Worm (Caenorhabditis elegans) whole organism, L4 larva: Measurements from ENCODE around the gene C15H11.1.
A peak's percentile ranks its signal among the peaks of the same experiment; 100 is the strongest.

Source experiments
- D1046.2 ChIP-seq: fragments of 200-800 bp; sonication (Bioruptor generic); IDR thresholded peaks from 2 replicates; pipeline ENCODE4 v1.3.6; 2022; ENCODE audit warnings: missing genetic modification characterization, missing compliant biosample characterization
- F10B5.3 ChIP-seq: sonication (generic microtip); optimal IDR thresholded peaks from 2 replicates; lab custom pipeline; 2016; ENCODE audit warnings: mild to moderate bottlenecking, missing genetic modification characterization, missing compliant biosample characterization
- F26F4.8 ChIP-seq: fragments of 200-800 bp; sonication (Bioruptor generic); conservative IDR thresholded peaks from 2 replicates; pipeline ENCODE4 v1.3.6; 2022; ENCODE audit warnings: missing genetic modification characterization, missing compliant biosample characterization
- F37D6.2 ChIP-seq: sonication (generic microtip); optimal IDR thresholded peaks from 2 replicates; lab custom pipeline; 2016; ENCODE audit warnings: mild to moderate bottlenecking, missing genetic modification characterization, missing compliant biosample characterization
- Y105C5A.15 ChIP-seq: fragments of 200-800 bp; sonication (Bioruptor generic); IDR thresholded peaks from 2 replicates; pipeline ENCODE4 v1.3.6; 2022; ENCODE audit warnings: missing genetic modification characterization, missing compliant biosample characterization
- aha-1 ChIP-seq: fragments of 150-350 bp; peaks from one replicate; lab custom pipeline; 2014; ENCODE audit warnings: missing biosample characterization, missing genetic modification characterization
- ama-1 ChIP-seq: fragments of 150-350 bp; optimal IDR thresholded peaks from 2 replicates; lab custom pipeline; 2014; ENCODE audit warnings: inconsistent platforms, mixed read lengths
- arid-1 ChIP-seq: fragments of 200-800 bp; sonication (Bioruptor generic); conservative IDR thresholded peaks from 2 replicates; pipeline ENCODE4 v1.3.6; 2022; ENCODE audit warnings: missing genetic modification reagents, missing genetic modification characterization, missing compliant biosample characterization
- ceh-20 ChIP-seq: fragments of 200-800 bp; sonication (Bioruptor generic); IDR thresholded peaks from 2 replicates; pipeline ENCODE4 v1.3.6; 2022; ENCODE audit warnings: missing genetic modification reagents, missing genetic modification characterization, missing compliant biosample characterization
- ceh-44 ChIP-seq: fragments of 200-800 bp; sonication (Bioruptor generic); IDR thresholded peaks from 2 replicates; pipeline ENCODE4 v1.3.6; 2022; ENCODE audit warnings: missing genetic modification reagents, missing genetic modification characterization, missing compliant biosample characterization
- ceh-62 ChIP-seq: sonication (generic microtip); optimal IDR thresholded peaks from 2 replicates; lab custom pipeline; 2017; ENCODE audit warnings: missing biosample characterization, missing genetic modification characterization
- ceh-82 ChIP-seq: sonication (generic microtip); optimal IDR thresholded peaks from 2 replicates; lab custom pipeline; 2017; ENCODE audit warnings: missing biosample characterization, missing genetic modification characterization
- ces-1 ChIP-seq: fragments of 150-350 bp; sonication (generic microtip); optimal IDR thresholded peaks from 4 replicates; lab custom pipeline; 2014; ENCODE audit warnings: missing biosample characterization, missing genetic modification reagents, missing genetic modification characterization
- daf-16 ChIP-seq, 3 experiments: sonication (generic microtip); optimal IDR thresholded peaks; 2 replicates each; lab custom pipeline; 2016 to 2017; ENCODE audit warnings: missing genetic modification characterization in 3 of 3, missing genetic modification reagents in 3 of 3, mild to moderate bottlenecking in 2 of 3, missing compliant biosample characterization in 2 of 3, missing biosample characterization in 1 of 3, moderate library complexity in 1 of 3
- dmd-6 ChIP-seq: fragments of 200-800 bp; sonication (Bioruptor generic); IDR thresholded peaks from 2 replicates; pipeline ENCODE4 v1.3.6; 2022; ENCODE audit warnings: missing genetic modification reagents, missing genetic modification characterization, missing compliant biosample characterization
- dmd-8 ChIP-seq: fragments of 200-800 bp; sonication (Bioruptor generic); IDR thresholded peaks from 2 replicates; pipeline ENCODE4 v1.3.6; 2022; ENCODE audit warnings: missing genetic modification characterization, missing compliant biosample characterization
- dpl-1 ChIP-seq: fragments of 150-350 bp; optimal IDR thresholded peaks from 2 replicates; lab custom pipeline; 2014; ENCODE audit warnings: missing biosample characterization, missing genetic modification reagents, missing genetic modification characterization
- dve-1 ChIP-seq: sonication (generic microtip); optimal IDR thresholded peaks from 2 replicates; lab custom pipeline; 2017; ENCODE audit warnings: antibody characterized with exemption, mild to moderate bottlenecking, missing genetic modification characterization, missing compliant biosample characterization; ENCODE audit not compliant: insufficient read depth
- egl-43 ChIP-seq: fragments of 200-800 bp; sonication (Bioruptor generic); IDR thresholded peaks from 2 replicates; pipeline ENCODE4 v1.3.6; 2022; ENCODE audit warnings: missing genetic modification reagents, missing genetic modification characterization, missing compliant biosample characterization
- fkh-10 ChIP-seq: fragments of 150-350 bp; optimal IDR thresholded peaks from 2 replicates; lab custom pipeline; 2014; ENCODE audit warnings: missing biosample characterization, missing genetic modification reagents, missing genetic modification characterization
- gei-8 ChIP-seq: fragments of 200-800 bp; sonication (Bioruptor generic); optimal IDR thresholded peaks from 2 replicates; lab custom pipeline; 2018; ENCODE audit warnings: mild to moderate bottlenecking, missing genetic modification characterization, missing compliant biosample characterization
- hif-1 ChIP-seq, 2 experiments: sonication (generic microtip); optimal IDR thresholded peaks; 2 replicates each; lab custom pipeline; 2016 to 2017; ENCODE audit warnings: missing compliant biosample characterization in 2 of 2, missing genetic modification characterization in 2 of 2, missing genetic modification reagents in 2 of 2, missing genotype in 2 of 2, mild to moderate bottlenecking in 1 of 2
- hlh-11 ChIP-seq: fragments of 200-800 bp; sonication (Bioruptor generic); optimal IDR thresholded peaks from 2 replicates; lab custom pipeline; 2018; ENCODE audit warnings: mild to moderate bottlenecking, missing genetic modification characterization, missing compliant biosample characterization
- hmg-1.1 ChIP-seq: fragments of 200-800 bp; sonication (Bioruptor generic); IDR thresholded peaks from 2 replicates; pipeline ENCODE4 v1.3.6; 2022; ENCODE audit warnings: missing genetic modification reagents, missing genetic modification characterization, missing compliant biosample characterization
- jun-1 ChIP-seq: fragments of 150-350 bp; optimal IDR thresholded peaks from 2 replicates; lab custom pipeline; 2014; ENCODE audit warnings: missing biosample characterization, missing genetic modification reagents, missing genetic modification characterization
- lin-13 ChIP-seq: fragments of 150-350 bp; optimal IDR thresholded peaks from 2 replicates; lab custom pipeline; 2014; ENCODE audit warnings: missing biosample characterization, missing genetic modification reagents, missing genetic modification characterization
- lin-38 ChIP-seq: fragments of 200-800 bp; sonication (Bioruptor generic); IDR thresholded peaks from 2 replicates; pipeline ENCODE4 v1.3.6; 2022; ENCODE audit warnings: missing genetic modification reagents, missing genetic modification characterization, missing compliant biosample characterization
- lir-3 ChIP-seq: sonication (generic microtip); optimal IDR thresholded peaks from 2 replicates; lab custom pipeline; 2016; ENCODE audit warnings: mild to moderate bottlenecking, missing genetic modification characterization, missing compliant biosample characterization
- madf-9 ChIP-seq: fragments of 200-800 bp; sonication (Bioruptor generic); conservative IDR thresholded peaks from 2 replicates; pipeline ENCODE4 v1.3.6; 2022; ENCODE audit warnings: missing genetic modification reagents, missing genetic modification characterization, missing compliant biosample characterization
- mdl-1 ChIP-seq, 2 experiments: fragments of 150-350 bp in 1 of 2; sonication (generic microtip) in 1 of 2; optimal IDR thresholded peaks; 2 replicates each; lab custom pipeline; 2014 to 2017; ENCODE audit warnings: missing biosample characterization in 2 of 2, missing genetic modification characterization in 2 of 2
- mdt-29 ChIP-seq: fragments of 200-800 bp; sonication (Bioruptor generic); IDR thresholded peaks from 2 replicates; pipeline ENCODE4 v1.3.6; 2022; ENCODE audit warnings: missing genetic modification reagents, missing genetic modification characterization, missing compliant biosample characterization
- mes-2 ChIP-seq: sonication (generic microtip); optimal IDR thresholded peaks from 2 replicates; lab custom pipeline; 2016; ENCODE audit warnings: missing genotype, mild to moderate bottlenecking, missing genetic modification characterization, missing compliant biosample characterization; ENCODE audit not compliant: poor library complexity, severe bottlenecking
- nhr-10 ChIP-seq: fragments of 150-350 bp; optimal IDR thresholded peaks from 2 replicates; lab custom pipeline; 2014; ENCODE audit warnings: missing biosample characterization, missing genetic modification characterization
- nhr-25 ChIP-seq: sonication (generic microtip); optimal IDR thresholded peaks from 2 replicates; lab custom pipeline; 2017; ENCODE audit warnings: missing genetic modification characterization, mild to moderate bottlenecking, missing compliant biosample characterization, antibody characterized with exemption, moderate library complexity, borderline replicate concordance; ENCODE audit not compliant: insufficient read depth
- nhr-28 ChIP-seq: fragments of 150-350 bp; optimal IDR thresholded peaks from 2 replicates; lab custom pipeline; 2014; ENCODE audit warnings: missing biosample characterization, missing genetic modification characterization
- nhr-42 ChIP-seq: fragments of 200-800 bp; sonication (Bioruptor generic); IDR thresholded peaks from 2 replicates; pipeline ENCODE4 v1.3.6; 2022; ENCODE audit warnings: missing genetic modification characterization, missing compliant biosample characterization
- nhr-48 ChIP-seq: sonication (generic microtip); optimal IDR thresholded peaks from 2 replicates; lab custom pipeline; 2016; ENCODE audit warnings: mild to moderate bottlenecking, missing genetic modification characterization, missing compliant biosample characterization
- nhr-6 ChIP-seq: fragments of 150-350 bp; optimal IDR thresholded peaks from 2 replicates; lab custom pipeline; 2014; ENCODE audit warnings: missing biosample characterization, missing genetic modification characterization
- rbr-2 ChIP-seq: sonication (generic microtip); optimal IDR thresholded peaks from 2 replicates; lab custom pipeline; 2016; ENCODE audit warnings: missing genotype, missing genetic modification characterization, missing compliant biosample characterization
- saeg-2 ChIP-seq: fragments of 200-800 bp; sonication (Bioruptor generic); IDR thresholded peaks from 2 replicates; pipeline ENCODE4 v1.3.6; 2022; ENCODE audit warnings: missing genetic modification reagents, missing genetic modification characterization, missing compliant biosample characterization
- set-16 ChIP-seq: fragments of 200-800 bp; sonication (Bioruptor generic); IDR thresholded peaks from 2 replicates; pipeline ENCODE4 v1.3.6; 2022; ENCODE audit warnings: missing genetic modification reagents, missing genetic modification characterization, missing compliant biosample characterization
- spr-1 ChIP-seq: sonication (generic microtip); optimal IDR thresholded peaks from 2 replicates; lab custom pipeline; 2016; ENCODE audit warnings: mild to moderate bottlenecking, missing genetic modification characterization, missing compliant biosample characterization
- spr-3 ChIP-seq: fragments of 200-800 bp; sonication (Bioruptor generic); optimal IDR thresholded peaks from 2 replicates; lab custom pipeline; 2018; ENCODE audit warnings: mild to moderate bottlenecking, missing genetic modification characterization, missing compliant biosample characterization
- tag-97 ChIP-seq: fragments of 200-800 bp; sonication (Bioruptor generic); IDR thresholded peaks from 2 replicates; pipeline ENCODE4 v1.3.6; 2022; ENCODE audit warnings: missing genetic modification characterization, missing compliant biosample characterization
- tra-1 ChIP-seq: fragments of 200-800 bp; sonication (Bioruptor generic); IDR thresholded peaks from 2 replicates; pipeline ENCODE4 v1.3.6; 2022; ENCODE audit warnings: missing genetic modification reagents, missing genetic modification characterization, missing compliant biosample characterization
- unc-62 ChIP-seq, 3 experiments: fragments of 150-350 bp in 1 of 3; sonication (generic microtip); optimal IDR thresholded peaks in 2 of 3; peaks in 1 of 3; 1 replicate in 1 of 3; 2 replicates in 2 of 3; lab custom pipeline; 2014 to 2017; ENCODE audit warnings: missing biosample characterization in 3 of 3, missing genetic modification characterization in 3 of 3, missing genetic modification reagents in 3 of 3, missing genotype in 1 of 3
- vab-7 ChIP-seq: fragments of 200-800 bp; sonication (Bioruptor generic); IDR thresholded peaks from 2 replicates; pipeline ENCODE4 v1.3.6; 2022; ENCODE audit warnings: missing genetic modification reagents, missing genetic modification characterization, missing compliant biosample characterization
- zfp-3 ChIP-seq: fragments of 200-800 bp; sonication (Bioruptor generic); conservative IDR thresholded peaks from 2 replicates; pipeline ENCODE4 v1.3.6; 2022; ENCODE audit warnings: missing genetic modification reagents, missing genetic modification characterization, missing compliant biosample characterization

C15H11.1 gene

DNA sequence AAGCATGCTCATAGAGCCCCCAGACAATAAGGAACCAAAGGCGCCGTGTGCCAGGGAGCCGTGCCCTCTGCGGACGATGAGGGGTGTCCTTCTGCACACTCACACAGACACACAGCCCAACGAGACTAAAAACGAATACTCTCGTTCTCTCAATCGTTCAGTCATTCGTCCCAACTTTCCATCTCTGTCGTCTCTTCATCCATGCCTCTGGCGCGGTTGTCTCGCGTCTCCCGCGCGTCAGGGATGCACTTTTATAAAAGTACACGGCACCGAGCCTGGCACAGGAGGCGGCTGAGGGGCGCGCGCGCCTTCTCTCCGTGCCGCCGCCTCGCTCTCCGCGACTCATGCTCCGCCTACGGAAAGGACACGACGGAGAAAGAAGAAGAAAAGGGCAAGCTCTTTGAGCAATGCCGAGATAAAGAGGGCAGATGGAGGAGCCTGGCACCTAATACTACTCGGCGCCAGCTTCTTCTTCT lies 27.1 kb upstream of the C15H11.1 start:
- TF ChIP-seq fkh-10 (GFP tag; lab: Kevin White, UChicago) (peak; percentile 52), madf-9 (GFP tag; lab: Robert Waterston, UW) (peak; percentile 99), jun-1 (tag; lab: Kevin White, UChicago) (no peak), ceh-82 (tag; lab: Kevin White, UChicago) (no peak), zfp-3 (GFP tag; lab: Robert Waterston, UW) (no peak), set-16 (peak; percentile 100), mes-2 (peak; percentile 56), nhr-6 (tag; lab: Kevin White, UChicago) (peak; percentile 27), mdt-29 (no peak), hif-1 (tag; optimal IDR thresholded peaks at IDR 0.05; lab: Kevin White, UChicago) (peak in 1 of 2 experiments; percentile 82), nhr-48 (tag; lab: Kevin White, UChicago) (peak; percentile 87), lir-3 (tag; lab: Kevin White, UChicago) (peak; percentile 45), spr-3 (peak; percentile 33), unc-62 (GFP tag; optimal IDR thresholded peaks at IDR 0.05 in 1 of 2; lab: Kevin White, UChicago) (peak in 1 of 2 experiments; percentile 52), unc-62 (tag; optimal IDR thresholded peaks at IDR 0.05; lab: Kevin White, UChicago) (no peak), vab-7 (GFP tag; lab: Robert Waterston, UW) (peak; percentile 34; the same call in 1 of the 2 replicates), dve-1 (tag; lab: Kevin White, UChicago) (peak; percentile 81), gei-8 (GFP tag; lab: Kevin White, UChicago) (no peak), spr-1 (tag; lab: Kevin White, UChicago) (peak; percentile 70), hmg-1.1 (GFP tag; lab: Robert Waterston, UW) (peak; percentile 92), rbr-2 (tag; lab: Kevin White, UChicago) (peak; percentile 87), F10B5.3 (peak; percentile 25), ceh-44 (GFP tag; lab: Robert Waterston, UW) (peak; percentile 21; the same call in 1 of the 2 replicates), saeg-2 (GFP tag; lab: Robert Waterston, UW) (0 out of 2 replicates have a peak, but pooled peaks have one; percentile 80), dmd-8 (no peak), arid-1 (GFP tag; lab: Robert Waterston, UW) (peak; percentile 50; the same call in 1 of the 2 replicates), dmd-6 (GFP tag; lab: Robert Waterston, UW) (peak; percentile 55), lin-13 (GFP tag; lab: Kevin White, UChicago) (peak; percentile 33), aha-1 (tag; lab: Kevin White, UChicago) (peak; percentile 96), hlh-11 (tag; lab: Kevin White, UChicago) (peak; percentile 96), tra-1 (GFP tag; lab: Robert Waterston, UW) (0 out of 2 replicates have a peak, but pooled peaks have one; percentile 46), nhr-25 (tag; lab: Kevin White, UChicago) (peak; percentile 22), nhr-28 (tag; lab: Kevin White, UChicago) (peak; percentile 78), Y105C5A.15 (GFP tag; lab: Robert Waterston, UW) (no peak), daf-16 (GFP tag; optimal IDR thresholded peaks at IDR 0.05; lab: Kevin White, UChicago) (peak; percentile 44 to 58), daf-16 (tag; optimal IDR thresholded peaks at IDR 0.05; lab: Kevin White, UChicago) (peak; percentile 69), mdl-1 (tag; optimal IDR thresholded peaks at IDR 0.05; lab: Kevin White, UChicago) (peak; percentile 87 to 92), egl-43 (peak; percentile 80), nhr-42 (0 out of 2 replicates have a peak, but pooled peaks have one; percentile 56), tag-97 (GFP tag; lab: Robert Waterston, UW) (no peak), ceh-62 (tag; lab: Kevin White, UChicago) (no peak), lin-38 (peak; percentile 55), F37D6.2 (tag; lab: Kevin White, UChicago) (peak; percentile 87), D1046.2 (no peak), dpl-1 (GFP tag; lab: Kevin White, UChicago) (peak; percentile 44), ama-1 (lab: Kevin White, UChicago) (no peak), ceh-20 (GFP tag; lab: Robert Waterston, UW) (peak; percentile 66; the same call in 1 of the 2 replicates), F26F4.8 (GFP tag; lab: Robert Waterston, UW) (no peak), nhr-10 (tag; lab: Kevin White, UChicago) (peak; percentile 81), ces-1 (GFP tag; lab: Kevin White, UChicago) (peak; percentile 22)
